Fruit fly (Drosophila melanogaster) whole organism, embryonic: ENCODE results near the gene Sidpn.

ENCODE experiments used
- Atf6 ChIP-seq: fragments of 200-800 bp; sonication (Bioruptor generic); IDR thresholded peaks from 2 replicates; pipeline ENCODE4 v1.3.6; 2022; ENCODE audit warnings: missing biosample characterization, missing genetic modification characterization
- Bgb ChIP-seq: fragments of 200-800 bp; sonication (Bioruptor generic); IDR thresholded peaks from 2 replicates; pipeline ENCODE4 v1.3.6; 2022; ENCODE audit warnings: missing biosample characterization, missing genetic modification characterization; ENCODE audit not compliant: partially characterized antibody
- CG10267 ChIP-seq: fragments of 200-800 bp; sonication (Bioruptor generic); optimal IDR thresholded peaks from 2 replicates; lab custom pipeline; 2018; ENCODE audit warnings: missing biosample characterization, mild to moderate bottlenecking, missing genetic modification characterization, moderate library complexity
- CG10431 ChIP-seq: fragments of 200-800 bp; sonication (Bioruptor generic); optimal IDR thresholded peaks from 3 replicates; lab custom pipeline; 2018; ENCODE audit warnings: missing biosample characterization, mild to moderate bottlenecking, missing genetic modification characterization
- CG13287 ChIP-seq: fragments of 200-800 bp; sonication (Bioruptor generic); IDR thresholded peaks from 2 replicates; pipeline ENCODE4 v1.3.6; 2022; ENCODE audit warnings: missing biosample characterization, missing genetic modification characterization; ENCODE audit not compliant: partially characterized antibody
- CG17385 ChIP-seq: fragments of 200-800 bp; sonication (Bioruptor generic); optimal IDR thresholded peaks from 3 replicates; lab custom pipeline; 2018; ENCODE audit warnings: missing biosample characterization, mild to moderate bottlenecking, missing genetic modification characterization
- CG18599 ChIP-seq: fragments of 200-800 bp; sonication (Bioruptor generic); optimal IDR thresholded peaks from 3 replicates; lab custom pipeline; 2017; ENCODE audit warnings: missing biosample characterization, missing genetic modification characterization, mild to moderate bottlenecking, moderate library complexity, missing genetic modification reagents
- CG2116 ChIP-seq: fragments of 200-800 bp; sonication (Bioruptor generic); optimal IDR thresholded peaks from 3 replicates; lab custom pipeline; 2018; ENCODE audit warnings: missing biosample characterization, mild to moderate bottlenecking, missing genetic modification characterization
- CG2120 ChIP-seq: fragments of 200-800 bp; sonication (Bioruptor generic); optimal IDR thresholded peaks from 3 replicates; lab custom pipeline; 2016; ENCODE audit warnings: missing biosample characterization, missing genetic modification characterization
- CG2678 ChIP-seq: fragments of 200-800 bp; sonication (Bioruptor generic); optimal IDR thresholded peaks from 3 replicates; lab custom pipeline; 2019; ENCODE audit warnings: missing biosample characterization, mild to moderate bottlenecking, missing genetic modification characterization, moderate library complexity
- CG3163 ChIP-seq: fragments of 200-800 bp; sonication (Bioruptor generic); optimal IDR thresholded peaks from 3 replicates; lab custom pipeline; 2016; ENCODE audit warnings: missing biosample characterization, missing genetic modification characterization
- CG5180 ChIP-seq: fragments of 200-800 bp; sonication (Bioruptor generic); optimal IDR thresholded peaks from 3 replicates; lab custom pipeline; 2017; ENCODE audit warnings: missing biosample characterization, missing genetic modification characterization, mild to moderate bottlenecking, moderate library complexity, missing genetic modification reagents
- CG6654 ChIP-seq: fragments of 200-800 bp; sonication (Bioruptor generic); optimal IDR thresholded peaks from 2 replicates; lab custom pipeline; 2017; ENCODE audit warnings: missing biosample characterization, mild to moderate bottlenecking, missing genetic modification characterization
- CG7372 ChIP-seq: fragments of 200-800 bp; sonication (Bioruptor generic); IDR thresholded peaks from 2 replicates; pipeline ENCODE4 v1.3.6; 2022; ENCODE audit warnings: missing biosample characterization, missing genetic modification characterization
- CG8388 ChIP-seq: fragments of 200-800 bp; sonication (Bioruptor generic); optimal IDR thresholded peaks from 2 replicates; lab custom pipeline; 2019; ENCODE audit warnings: missing biosample characterization, mild to moderate bottlenecking, missing genetic modification characterization, moderate library complexity
- CG9437 ChIP-seq: fragments of 200-800 bp; sonication (Bioruptor generic); optimal IDR thresholded peaks from 2 replicates; lab custom pipeline; 2018; ENCODE audit warnings: missing biosample characterization, mild to moderate bottlenecking, missing genetic modification characterization
- D ChIP-seq, 2 experiments: fragments of 200-800 bp in 1 of 2; fragments of >200 bp in 1 of 2; sonication (Bioruptor generic) in 1 of 2; optimal IDR thresholded peaks; 2 replicates in 1 of 2; 3 replicates in 1 of 2; lab custom pipeline; 2017; ENCODE audit warnings: mild to moderate bottlenecking in 1 of 2, missing biosample characterization in 1 of 2, missing genetic modification characterization in 1 of 2, missing genetic modification reagents in 1 of 2
- Dref ChIP-seq: fragments of 200-800 bp; sonication (Bioruptor generic); IDR thresholded peaks from 2 replicates; pipeline ENCODE4 v1.3.6; 2022; ENCODE audit warnings: missing biosample characterization, missing genetic modification characterization
- Fer1 ChIP-seq: fragments of 200-800 bp; sonication (Bioruptor generic); optimal IDR thresholded peaks from 2 replicates; lab custom pipeline; 2017; ENCODE audit warnings: missing biosample characterization, mild to moderate bottlenecking, missing genetic modification characterization
- HHEX ChIP-seq: fragments of 200-800 bp; sonication (Bioruptor generic); optimal IDR thresholded peaks from 3 replicates; lab custom pipeline; 2017; ENCODE audit warnings: missing biosample characterization, mild to moderate bottlenecking, missing genetic modification characterization, missing genetic modification reagents
- Hand ChIP-seq: fragments of 200-800 bp; sonication (Bioruptor generic); optimal IDR thresholded peaks from 2 replicates; lab custom pipeline; 2017; ENCODE audit warnings: mild to moderate bottlenecking, missing biosample characterization, missing genetic modification reagents, missing genetic modification characterization
- Hr51 ChIP-seq, 2 experiments: fragments of 200-800 bp; sonication (Bioruptor generic); optimal IDR thresholded peaks; 2 replicates in 1 of 2; 3 replicates in 1 of 2; lab custom pipeline; 2016 to 2018; ENCODE audit warnings: missing biosample characterization in 2 of 2, missing genetic modification characterization in 2 of 2, mild to moderate bottlenecking in 1 of 2, moderate library complexity in 1 of 2
- Hsf ChIP-seq: fragments of 200-800 bp; sonication (Bioruptor generic); optimal IDR thresholded peaks from 3 replicates; lab custom pipeline; 2016; ENCODE audit warnings: missing biosample characterization, missing genetic modification characterization
- MESR4 ChIP-seq: fragments of 200-800 bp; sonication (Bioruptor generic); optimal IDR thresholded peaks from 2 replicates; lab custom pipeline; 2018; ENCODE audit warnings: missing biosample characterization, mild to moderate bottlenecking, missing genetic modification characterization, moderate library complexity
- Myb ChIP-seq: fragments of 200-800 bp; sonication (Bioruptor generic); optimal IDR thresholded peaks from 2 replicates; lab custom pipeline; 2016; ENCODE audit warnings: missing biosample characterization, missing genetic modification characterization
- Neu2 ChIP-seq: fragments of 200-800 bp; sonication (Bioruptor generic); optimal IDR thresholded peaks from 3 replicates; lab custom pipeline; 2016; ENCODE audit warnings: missing biosample characterization, missing genetic modification characterization, borderline replicate concordance
- Sin3A ChIP-seq: fragments of >200 bp; optimal IDR thresholded peaks from 2 replicates; lab custom pipeline; 2018
- Sry-δ ChIP-seq: fragments of 200-800 bp; sonication (Bioruptor generic); optimal IDR thresholded peaks from 2 replicates; lab custom pipeline; 2016; ENCODE audit warnings: missing biosample characterization, missing genetic modification characterization
- Stat92E ChIP-seq, 3 experiments: fragments of >200 bp in 2 of 3; fragments of 200-800 bp in 1 of 3; sonication (Bioruptor generic) in 1 of 3; optimal IDR thresholded peaks; 2 replicates each; lab custom pipeline; 2017 to 2019; ENCODE audit warnings: missing biosample characterization in 3 of 3, missing genetic modification characterization in 3 of 3, mild to moderate bottlenecking in 1 of 3, moderate library complexity in 1 of 3
- YL-1 ChIP-seq: fragments of 200-800 bp; sonication (Bioruptor generic); optimal IDR thresholded peaks from 3 replicates; lab custom pipeline; 2017; ENCODE audit warnings: missing biosample characterization, mild to moderate bottlenecking, missing genetic modification characterization
- amos ChIP-seq: fragments of 200-800 bp; sonication (Bioruptor generic); IDR thresholded peaks from 2 replicates; pipeline ENCODE4 v1.3.6; 2022; ENCODE audit warnings: missing biosample characterization, missing genetic modification characterization; ENCODE audit not compliant: partially characterized antibody
- ash1 ChIP-seq: fragments of 200-800 bp; sonication (Bioruptor generic); optimal IDR thresholded peaks from 2 replicates; lab custom pipeline; 2018; ENCODE audit warnings: missing biosample characterization, mild to moderate bottlenecking, missing genetic modification characterization
- ato ChIP-seq: fragments of 200-800 bp; sonication (Bioruptor generic); IDR thresholded peaks from 2 replicates; pipeline ENCODE4 v1.3.6; 2022; ENCODE audit warnings: missing biosample characterization, missing genetic modification characterization; ENCODE audit not compliant: partially characterized antibody
- btn ChIP-seq: fragments of 200-800 bp; sonication (Bioruptor generic); optimal IDR thresholded peaks from 2 replicates; lab custom pipeline; 2016; ENCODE audit warnings: missing biosample characterization, missing genetic modification characterization
- chm ChIP-seq: fragments of 200-800 bp; sonication (Bioruptor generic); IDR thresholded peaks from 2 replicates; pipeline ENCODE4 v1.3.6; 2022; ENCODE audit warnings: missing biosample characterization, missing genetic modification characterization
- ci ChIP-seq: fragments of 200-800 bp; sonication (Bioruptor generic); IDR thresholded peaks from 3 replicates; pipeline ENCODE4 v1.3.6; 2022; ENCODE audit warnings: missing biosample characterization, missing genetic modification characterization
- dmrt11E ChIP-seq: fragments of 200-800 bp; sonication (Bioruptor generic); optimal IDR thresholded peaks from 3 replicates; lab custom pipeline; 2018; ENCODE audit warnings: missing biosample characterization, mild to moderate bottlenecking, missing genetic modification characterization, moderate library complexity
- gfzf ChIP-seq: fragments of 200-800 bp; sonication (Bioruptor generic); optimal IDR thresholded peaks from 2 replicates; lab custom pipeline; 2016; ENCODE audit warnings: missing biosample characterization, mild to moderate bottlenecking, missing genetic modification characterization, moderate library complexity
- gsb-n ChIP-seq: fragments of 200-800 bp; sonication (Bioruptor generic); optimal IDR thresholded peaks from 3 replicates; lab custom pipeline; 2018; ENCODE audit warnings: missing biosample characterization, mild to moderate bottlenecking, missing genetic modification characterization
- ham ChIP-seq: fragments of 200-800 bp; sonication (Bioruptor generic); IDR thresholded peaks from 2 replicates; pipeline ENCODE4 v1.3.6; 2022; ENCODE audit warnings: missing biosample characterization, missing genetic modification characterization
- knrl ChIP-seq: fragments of 200-800 bp; sonication (Bioruptor generic); IDR thresholded peaks from 3 replicates; pipeline ENCODE4 v1.3.6; 2022; ENCODE audit warnings: missing biosample characterization, missing genetic modification characterization; ENCODE audit not compliant: partially characterized antibody
- mld ChIP-seq: fragments of 200-800 bp; sonication (Bioruptor generic); IDR thresholded peaks from 3 replicates; pipeline ENCODE4 v1.3.6; 2022; ENCODE audit warnings: missing biosample characterization, missing genetic modification characterization; ENCODE audit not compliant: partially characterized antibody
- nerfin-2 ChIP-seq: fragments of 200-800 bp; sonication (Bioruptor generic); IDR thresholded peaks from 2 replicates; pipeline ENCODE4 v1.3.6; 2022; ENCODE audit warnings: missing biosample characterization, missing genetic modification characterization; ENCODE audit not compliant: partially characterized antibody
- slbo ChIP-seq: fragments of 200-800 bp; sonication (Bioruptor generic); IDR thresholded peaks from 2 replicates; pipeline ENCODE4 v1.3.6; 2022; ENCODE audit warnings: missing biosample characterization, missing genetic modification characterization
- slp2 ChIP-seq: fragments of 200-800 bp; sonication (Bioruptor generic); optimal IDR thresholded peaks from 2 replicates; lab custom pipeline; 2016; ENCODE audit warnings: missing biosample characterization, missing genetic modification characterization
- sna ChIP-seq: fragments of 200-800 bp; sonication (Bioruptor generic); IDR thresholded peaks from 2 replicates; pipeline ENCODE4 v1.3.6; 2022; ENCODE audit warnings: missing biosample characterization, missing genetic modification characterization; ENCODE audit not compliant: partially characterized antibody
- stwl ChIP-seq: fragments of 200-800 bp; sonication (Bioruptor generic); optimal IDR thresholded peaks from 3 replicates; lab custom pipeline; 2018; ENCODE audit warnings: missing biosample characterization, mild to moderate bottlenecking, missing genetic modification characterization, moderate library complexity
- trem ChIP-seq: fragments of 200-800 bp; optimal IDR thresholded peaks from 3 replicates; lab custom pipeline; 2019; ENCODE audit warnings: missing biosample characterization, mild to moderate bottlenecking, missing genetic modification characterization, moderate library complexity
- vnd ChIP-seq: fragments of 200-800 bp; sonication (Bioruptor generic); IDR thresholded peaks from 3 replicates; pipeline ENCODE4 v1.3.6; 2022; ENCODE audit warnings: missing biosample characterization, missing genetic modification characterization; ENCODE audit not compliant: partially characterized antibody

Gene Sidpn

dm6 chr2L:19041590-19041989, 14.1 kb downstream of the Sidpn start, which contains the start of gene Catsup (continued):
- TF ChIP-seq Stat92E (GFP tag; optimal IDR thresholded peaks at IDR 0.05; lab: Kevin White, UChicago) = no peak
- peak; percentile 20 for TF ChIP-seq Sin3A
- TF ChIP-seq CG6654 (GFP tag; lab: Kevin White, UChicago) = no peak
- peak; percentile 59 for TF ChIP-seq amos (GFP tag; lab: Robert Waterston, UW)
- TF ChIP-seq CG18599 (GFP tag; lab: Kevin White, UChicago) = no peak
- TF ChIP-seq Neu2 (GFP tag; lab: Kevin White, UChicago) = no peak
- no peak for TF ChIP-seq CG7372 (GFP tag; lab: Robert Waterston, UW)
- TF ChIP-seq Dref (GFP tag; lab: Robert Waterston, UW) = peak; percentile 69
- TF ChIP-seq Bgb (GFP tag; lab: Robert Waterston, UW) = peak; percentile 70
- peak; percentile 52 for TF ChIP-seq YL-1
- peak; percentile 61 for TF ChIP-seq Sry-δ (GFP tag; lab: Kevin White, UChicago)
- TF ChIP-seq ato = 0 out of 2 replicates have a peak, but pooled peaks have one; percentile 18
- no peak for TF ChIP-seq CG2678 (tag; lab: Kevin White, UChicago)
- TF ChIP-seq knrl (GFP tag; lab: Robert Waterston, UW) = peak; percentile 75
- TF ChIP-seq trem (tag; lab: Kevin White, UChicago) = peak; percentile 16
- TF ChIP-seq HHEX = no peak
- TF ChIP-seq CG10431 (GFP tag; lab: Kevin White, UChicago) = no peak
- TF ChIP-seq slbo = no peak
- peak; percentile 74 for TF ChIP-seq CG2116 (GFP tag; lab: Kevin White, UChicago)
- no peak for TF ChIP-seq dmrt11E (tag; lab: Kevin White, UChicago)
- peak; percentile 78 for TF ChIP-seq sna (GFP tag; lab: Robert Waterston, UW)
- no peak for TF ChIP-seq btn (GFP tag; lab: Kevin White, UChicago)
- no peak for TF ChIP-seq CG3163 (GFP tag; lab: Kevin White, UChicago)
- TF ChIP-seq CG13287 (GFP tag; lab: Robert Waterston, UW) = peak; percentile 84
- peak; percentile 54 for TF ChIP-seq MESR4 (GFP tag; lab: Kevin White, UChicago)
- peak; percentile 33 for TF ChIP-seq CG10267 (tag; lab: Kevin White, UChicago)
- peak; percentile 56; the same call in 1 of the 2 replicates for TF ChIP-seq nerfin-2
- no peak for TF ChIP-seq Hsf
- no peak for TF ChIP-seq Atf6 (GFP tag; lab: Robert Waterston, UW)
- peak; percentile 46 for TF ChIP-seq Myb (GFP tag; lab: Kevin White, UChicago)
- TF ChIP-seq, all 482 proteins: peak for 55

dm6 chr2L:19045111-19045560, 17.6 kb downstream of the Sidpn start, which contains the start of the genes Ttc19 and Acn:
Gene Ttc19 (minus strand): TSS chr2L:19045148.
Gene Acn (plus strand): TSS chr2L:19045355.
- peak; percentile 82 for TF ChIP-seq CG9437
- peak; percentile 82 for TF ChIP-seq stwl (tag; lab: Kevin White, UChicago)
- TF ChIP-seq ham (GFP tag; lab: Robert Waterston, UW) = peak; percentile 74; the same call in 1 of the 2 replicates
- TF ChIP-seq mld (GFP tag; lab: Robert Waterston, UW) = peak; percentile 93
- TF ChIP-seq CG8388 = peak; percentile 81
- TF ChIP-seq vnd (GFP tag; lab: Robert Waterston, UW) = peak; percentile 96
- peak; percentile 93 for TF ChIP-seq CG2120 (GFP tag; lab: Kevin White, UChicago)
- TF ChIP-seq Hr51 (GFP tag; optimal IDR thresholded peaks at IDR 0.05; lab: Kevin White, UChicago) = peak; percentile 80 to 91
- TF ChIP-seq slp2 (GFP tag; lab: Kevin White, UChicago) = peak; percentile 86
- TF ChIP-seq D (optimal IDR thresholded peaks at IDR 0.05; lab: Kevin White, UChicago) = no peak
- peak; percentile 73 for TF ChIP-seq D (GFP tag; optimal IDR thresholded peaks at IDR 0.05; lab: Kevin White, UChicago)
- TF ChIP-seq gsb-n (tag; lab: Kevin White, UChicago) = no peak
- TF ChIP-seq CG17385 (GFP tag; lab: Kevin White, UChicago) = peak; percentile 82
- TF ChIP-seq gfzf (GFP tag; lab: Kevin White, UChicago) = peak; percentile 37
- no peak for TF ChIP-seq ash1
- peak; percentile 75 for TF ChIP-seq Fer1 (GFP tag; lab: Kevin White, UChicago)
- TF ChIP-seq ci = peak; percentile 83
- no peak for TF ChIP-seq CG5180 (GFP tag; lab: Kevin White, UChicago)
- TF ChIP-seq chm (GFP tag; lab: Robert Waterston, UW) = peak; percentile 73
- peak; percentile 17 for TF ChIP-seq Hand
